Fruit fly (Drosophila melanogaster) whole organism, embryonic: ENCODE measurements around the gene Cyp4ac1.
A peak's percentile ranks its signal among the peaks of the same experiment; 100 is the strongest.

Experiments used
- Blimp-1 ChIP-seq: fragments of 200-800 bp; sonication (Bioruptor generic); optimal IDR thresholded peaks from 3 replicates; lab custom pipeline; 2018; ENCODE audit warnings: missing biosample characterization, missing genetic modification characterization, mild to moderate bottlenecking, moderate library complexity, missing genetic modification reagents
- Bteb2 ChIP-seq: fragments of 200-800 bp; sonication (Bioruptor generic); optimal IDR thresholded peaks from 2 replicates; lab custom pipeline; 2016; ENCODE audit warnings: missing biosample characterization, missing genetic modification characterization
- CG10543 ChIP-seq: fragments of 200-800 bp; sonication (Bioruptor generic); optimal IDR thresholded peaks from 3 replicates; lab custom pipeline; 2017; ENCODE audit warnings: missing biosample characterization, mild to moderate bottlenecking, missing genetic modification characterization, moderate library complexity
- CG11398 ChIP-seq: fragments of 200-800 bp; sonication (Bioruptor generic); optimal IDR thresholded peaks from 2 replicates; lab custom pipeline; 2016; ENCODE audit warnings: missing biosample characterization, missing genetic modification characterization
- CG11504 ChIP-seq: fragments of 200-800 bp; sonication (Bioruptor generic); optimal IDR thresholded peaks from 3 replicates; lab custom pipeline; 2019; ENCODE audit warnings: missing biosample characterization, mild to moderate bottlenecking, missing genetic modification characterization, moderate library complexity
- CG13287 ChIP-seq: fragments of 200-800 bp; sonication (Bioruptor generic); IDR thresholded peaks from 2 replicates; pipeline ENCODE4 v1.3.6; 2022; ENCODE audit warnings: missing biosample characterization, missing genetic modification characterization; ENCODE audit not compliant: partially characterized antibody
- CG1529 ChIP-seq: fragments of 200-800 bp; sonication (Bioruptor generic); optimal IDR thresholded peaks from 3 replicates; lab custom pipeline; 2018; ENCODE audit warnings: missing biosample characterization, missing genetic modification characterization
- CG1792 ChIP-seq: fragments of 200-800 bp; sonication (Bioruptor generic); optimal IDR thresholded peaks from 2 replicates; lab custom pipeline; 2016; ENCODE audit warnings: missing biosample characterization, missing genetic modification characterization
- CG18764 ChIP-seq: fragments of 200-800 bp; sonication (Bioruptor generic); optimal IDR thresholded peaks from 3 replicates; lab custom pipeline; 2016; ENCODE audit warnings: missing biosample characterization, missing genetic modification characterization
- CG2129 ChIP-seq: fragments of 200-800 bp; sonication (Bioruptor generic); IDR thresholded peaks from 2 replicates; pipeline ENCODE4 v1.3.6; 2022; ENCODE audit warnings: missing biosample characterization, missing genetic modification characterization; ENCODE audit not compliant: partially characterized antibody
- CG2678 ChIP-seq: fragments of 200-800 bp; sonication (Bioruptor generic); optimal IDR thresholded peaks from 3 replicates; lab custom pipeline; 2019; ENCODE audit warnings: missing biosample characterization, mild to moderate bottlenecking, missing genetic modification characterization, moderate library complexity
- CG3995 ChIP-seq: fragments of 200-800 bp; sonication (Bioruptor generic); optimal IDR thresholded peaks from 3 replicates; lab custom pipeline; 2016; ENCODE audit warnings: missing biosample characterization, missing genetic modification characterization
- CG6813 ChIP-seq: fragments of 200-800 bp; sonication (Bioruptor generic); optimal IDR thresholded peaks from 2 replicates; lab custom pipeline; 2017; ENCODE audit warnings: missing biosample characterization, missing genetic modification characterization, mild to moderate bottlenecking, moderate library complexity, missing genetic modification reagents
- CG8089 ChIP-seq: fragments of 200-800 bp; sonication (Bioruptor generic); optimal IDR thresholded peaks from 3 replicates; lab custom pipeline; 2016; ENCODE audit warnings: missing biosample characterization, missing genetic modification characterization
- CG8924 ChIP-seq: fragments of 200-800 bp; optimal IDR thresholded peaks from 3 replicates; lab custom pipeline; 2019; ENCODE audit warnings: missing biosample characterization, mild to moderate bottlenecking, missing genetic modification characterization, moderate library complexity
- CG9437 ChIP-seq: fragments of 200-800 bp; sonication (Bioruptor generic); optimal IDR thresholded peaks from 2 replicates; lab custom pipeline; 2018; ENCODE audit warnings: missing biosample characterization, mild to moderate bottlenecking, missing genetic modification characterization
- D19A ChIP-seq: fragments of 200-800 bp; optimal IDR thresholded peaks from 3 replicates; lab custom pipeline; 2019; ENCODE audit warnings: missing biosample characterization, mild to moderate bottlenecking, missing genetic modification characterization, moderate library complexity
- Dad ChIP-seq: fragments of 200-800 bp; sonication (Bioruptor generic); optimal IDR thresholded peaks from 3 replicates; lab custom pipeline; 2016; ENCODE audit warnings: missing biosample characterization, missing genetic modification characterization
- E2f2 ChIP-seq: fragments of 200-800 bp; sonication (Bioruptor generic); IDR thresholded peaks from 2 replicates; pipeline ENCODE4 v1.3.6; 2022; ENCODE audit warnings: missing biosample characterization, missing genetic modification characterization
- Hr39 ChIP-seq: fragments of >200 bp; optimal IDR thresholded peaks from 2 replicates; lab custom pipeline; 2017
- Lpt ChIP-seq: fragments of >200 bp; optimal IDR thresholded peaks from 2 replicates; lab custom pipeline; 2018; ENCODE audit warnings: missing biosample characterization, missing genetic modification characterization
- Meics ChIP-seq: fragments of 200-800 bp; sonication (Bioruptor generic); optimal IDR thresholded peaks from 2 replicates; lab custom pipeline; 2017; ENCODE audit warnings: missing biosample characterization, mild to moderate bottlenecking, missing genetic modification characterization
- Nf-YC ChIP-seq: fragments of 200-800 bp; optimal IDR thresholded peaks from 3 replicates; lab custom pipeline; 2019; ENCODE audit warnings: missing biosample characterization, mild to moderate bottlenecking, missing genetic modification characterization, moderate library complexity
- Oli ChIP-seq: fragments of 200-800 bp; sonication (Bioruptor generic); optimal IDR thresholded peaks from 2 replicates; lab custom pipeline; 2018; ENCODE audit warnings: missing biosample characterization, mild to moderate bottlenecking, missing genetic modification characterization, moderate library complexity
- Pdp1 ChIP-seq, 2 experiments: fragments of 200-800 bp; sonication (Bioruptor generic); optimal IDR thresholded peaks; 3 replicates each; lab custom pipeline; 2016; ENCODE audit warnings: missing biosample characterization in 2 of 2, missing genetic modification characterization in 2 of 2, mild to moderate bottlenecking in 1 of 2, moderate library complexity in 1 of 2
- Sox100B ChIP-seq: fragments of 200-800 bp; sonication (Bioruptor generic); optimal IDR thresholded peaks from 3 replicates; lab custom pipeline; 2018; ENCODE audit warnings: missing biosample characterization, mild to moderate bottlenecking, missing genetic modification characterization
- ase ChIP-seq: fragments of 200-800 bp; sonication (Bioruptor generic); IDR thresholded peaks from 3 replicates; pipeline ENCODE4 v1.3.6; 2022; ENCODE audit warnings: missing biosample characterization, missing genetic modification characterization
- ash1 ChIP-seq: fragments of 200-800 bp; sonication (Bioruptor generic); optimal IDR thresholded peaks from 2 replicates; lab custom pipeline; 2018; ENCODE audit warnings: missing biosample characterization, mild to moderate bottlenecking, missing genetic modification characterization
- bowl ChIP-seq: fragments of 200-800 bp; sonication (Bioruptor generic); IDR thresholded peaks from 2 replicates; pipeline ENCODE4 v1.3.6; 2022; ENCODE audit warnings: missing biosample characterization, missing genetic modification characterization
- ci ChIP-seq: fragments of 200-800 bp; sonication (Bioruptor generic); IDR thresholded peaks from 3 replicates; pipeline ENCODE4 v1.3.6; 2022; ENCODE audit warnings: missing biosample characterization, missing genetic modification characterization
- croc ChIP-seq: fragments of 200-800 bp; sonication (Bioruptor generic); conservative IDR thresholded peaks from 3 replicates; pipeline ENCODE4 v1.3.6; 2022; ENCODE audit warnings: missing biosample characterization, missing genetic modification characterization
- dpn ChIP-seq, 2 experiments: fragments of 200-800 bp; sonication (Bioruptor generic); optimal IDR thresholded peaks; 3 replicates each; lab custom pipeline; 2016; ENCODE audit warnings: missing biosample characterization in 2 of 2, missing genetic modification characterization in 2 of 2
- emc ChIP-seq: fragments of 200-800 bp; sonication (Bioruptor generic); optimal IDR thresholded peaks from 2 replicates; lab custom pipeline; 2016; ENCODE audit warnings: missing biosample characterization, missing genetic modification characterization
- eve ChIP-seq, 2 experiments: fragments of >200 bp; optimal IDR thresholded peaks; 2 replicates each; lab custom pipeline; 2017; ENCODE audit warnings: missing biosample characterization in 2 of 2, missing genetic modification characterization in 2 of 2
- ham ChIP-seq: fragments of 200-800 bp; sonication (Bioruptor generic); IDR thresholded peaks from 2 replicates; pipeline ENCODE4 v1.3.6; 2022; ENCODE audit warnings: missing biosample characterization, missing genetic modification characterization
- ind ChIP-seq: fragments of 200-800 bp; sonication (Bioruptor generic); optimal IDR thresholded peaks from 3 replicates; lab custom pipeline; 2016; ENCODE audit warnings: missing biosample characterization, missing genetic modification characterization
- kni ChIP-seq: fragments of 200-800 bp; sonication (Bioruptor generic); optimal IDR thresholded peaks from 3 replicates; lab custom pipeline; 2017; ENCODE audit warnings: mild to moderate bottlenecking, missing biosample characterization, missing genetic modification reagents, missing genetic modification characterization
- lov ChIP-seq, 2 experiments: fragments of 200-800 bp in 1 of 2; fragments of >200 bp in 1 of 2; sonication (Bioruptor generic) in 1 of 2; IDR thresholded peaks in 1 of 2; optimal IDR thresholded peaks in 1 of 2; 2 replicates in 1 of 2; 3 replicates in 1 of 2; pipeline versions ENCODE4 v1.3.6 to Lab custom; 2017 to 2022; ENCODE audit warnings: missing biosample characterization in 1 of 2, missing genetic modification characterization in 1 of 2
- maf-S ChIP-seq: fragments of 200-800 bp; sonication (Bioruptor generic); optimal IDR thresholded peaks from 2 replicates; lab custom pipeline; 2016; ENCODE audit warnings: missing biosample characterization, missing genetic modification characterization
- nerfin-1 ChIP-seq: fragments of 200-800 bp; sonication (Bioruptor generic); optimal IDR thresholded peaks from 3 replicates; lab custom pipeline; 2019; ENCODE audit warnings: missing biosample characterization, mild to moderate bottlenecking, missing genetic modification characterization, moderate library complexity
- phol ChIP-seq: fragments of 200-800 bp; sonication (Bioruptor generic); optimal IDR thresholded peaks from 3 replicates; lab custom pipeline; 2018; ENCODE audit warnings: missing biosample characterization, mild to moderate bottlenecking, missing genetic modification characterization, moderate library complexity
- sqz ChIP-seq: fragments of 200-800 bp; sonication (Bioruptor generic); optimal IDR thresholded peaks from 3 replicates; lab custom pipeline; 2018; ENCODE audit warnings: missing biosample characterization, mild to moderate bottlenecking, missing genetic modification characterization
- ssp ChIP-seq: fragments of 200-800 bp; sonication (Bioruptor generic); IDR thresholded peaks from 2 replicates; pipeline ENCODE4 v1.3.6; 2022; ENCODE audit warnings: missing biosample characterization, missing genetic modification characterization
- unc-4 ChIP-seq: fragments of 200-800 bp; sonication (Bioruptor generic); IDR thresholded peaks from 2 replicates; pipeline ENCODE4 v1.3.6; 2022; ENCODE audit warnings: missing biosample characterization, missing genetic modification characterization; ENCODE audit not compliant: partially characterized antibody
- vfl ChIP-seq: fragments of 200-800 bp; sonication (Bioruptor generic); optimal IDR thresholded peaks from 2 replicates; lab custom pipeline; 2016; ENCODE audit warnings: missing biosample characterization, missing genetic modification characterization

The Cyp4ac1 gene

DNA sequence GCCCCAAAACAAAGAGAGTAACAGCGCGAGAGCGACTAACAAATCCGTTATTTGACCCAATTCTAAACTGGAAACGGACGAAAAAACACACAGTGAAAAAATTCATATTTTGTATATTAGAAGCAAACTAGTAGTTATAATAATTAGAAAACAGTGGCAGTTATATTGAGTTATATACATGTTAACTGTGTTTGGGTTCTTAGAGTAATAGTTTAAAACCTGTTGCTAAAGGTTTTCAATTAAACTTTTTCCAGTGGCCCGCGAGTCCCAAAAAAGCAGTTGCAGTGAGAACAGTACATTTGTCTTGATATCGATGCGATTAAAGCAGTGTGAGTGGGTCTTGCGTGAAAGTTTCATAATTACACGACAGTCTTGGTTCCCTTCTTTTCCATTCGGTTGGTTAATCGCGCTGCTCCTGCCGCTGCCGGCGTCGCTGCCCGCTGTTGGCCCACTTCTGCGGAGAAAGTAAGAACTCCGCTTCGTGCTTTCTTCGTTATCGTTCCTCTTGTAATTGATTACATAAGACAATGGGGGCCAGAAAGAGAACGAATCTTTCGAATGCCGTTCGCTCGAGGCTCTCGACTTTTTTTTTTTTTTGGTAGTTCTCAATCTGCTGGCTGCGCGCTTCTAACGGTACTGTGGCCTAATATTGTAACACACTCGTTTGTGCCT lies 33.6 kb downstream of the Cyp4ac1 start (continued):
- TF ChIP-seq Blimp-1 (GFP tag; lab: Kevin White, UChicago) (peak; percentile 85), CG13287 (GFP tag; lab: Robert Waterston, UW) (no peak), maf-S (GFP tag; lab: Kevin White, UChicago) (no peak), CG1529 (GFP tag; lab: Kevin White, UChicago) (peak; percentile 60), CG8924 (tag; lab: Kevin White, UChicago) (peak; percentile 35), Oli (tag; lab: Kevin White, UChicago) (peak; percentile 69), ssp (GFP tag; lab: Robert Waterston, UW) (peak; percentile 61), bowl (no peak), ham (GFP tag; lab: Robert Waterston, UW) (no peak), CG9437 (GFP tag; lab: Kevin White, UChicago) (peak; percentile 29), CG3995 (GFP tag; lab: Kevin White, UChicago) (no peak), ash1 (GFP tag; lab: Kevin White, UChicago) (no peak), CG6813 (GFP tag; lab: Kevin White, UChicago) (no peak), CG2678 (peak; percentile 54), CG18764 (GFP tag; lab: Kevin White, UChicago) (no peak), unc-4 (GFP tag; lab: Robert Waterston, UW) (no peak), lov (optimal IDR thresholded peaks at IDR 0.05; lab: Kevin White, UChicago) (no peak), lov (GFP tag; IDR thresholded peaks at IDR 0.05; lab: Robert Waterston, UW) (0 out of 3 replicates have a peak, but pooled peaks have one; percentile 56), phol (tag; lab: Kevin White, UChicago) (peak; percentile 67), E2f2 (GFP tag; lab: Robert Waterston, UW) (peak; percentile 21; the same call in 1 of the 2 replicates), Lpt (no peak), Sox100B (GFP tag; lab: Kevin White, UChicago) (peak; percentile 26), ase (GFP tag; lab: Robert Waterston, UW) (0 out of 3 replicates have a peak, but pooled peaks have one; percentile 6), Dad (GFP tag; lab: Kevin White, UChicago) (no peak), D19A (tag; lab: Kevin White, UChicago) (peak; percentile 47), Nf-YC (no peak), Hr39 (lab: Kevin White, UChicago) (no peak), CG11398 (GFP tag; lab: Kevin White, UChicago) (no peak), Meics (GFP tag; lab: Kevin White, UChicago) (no peak), Bteb2 (no peak), CG11504 (tag; lab: Kevin White, UChicago) (peak; percentile 43), vfl (GFP tag; lab: Kevin White, UChicago) (no peak), croc (peak; percentile 57; the same call in 2 of the 3 replicates), CG8089 (GFP tag; lab: Kevin White, UChicago) (peak; percentile 27), ind (GFP tag; lab: Kevin White, UChicago) (peak; percentile 16), dpn (GFP tag; optimal IDR thresholded peaks at IDR 0.05; lab: Kevin White, UChicago) (peak in 1 of 2 experiments; percentile 18), emc (GFP tag; lab: Kevin White, UChicago) (no peak), nerfin-1 (tag; lab: Kevin White, UChicago) (no peak), CG1792 (GFP tag; lab: Kevin White, UChicago) (no peak)

DNA sequence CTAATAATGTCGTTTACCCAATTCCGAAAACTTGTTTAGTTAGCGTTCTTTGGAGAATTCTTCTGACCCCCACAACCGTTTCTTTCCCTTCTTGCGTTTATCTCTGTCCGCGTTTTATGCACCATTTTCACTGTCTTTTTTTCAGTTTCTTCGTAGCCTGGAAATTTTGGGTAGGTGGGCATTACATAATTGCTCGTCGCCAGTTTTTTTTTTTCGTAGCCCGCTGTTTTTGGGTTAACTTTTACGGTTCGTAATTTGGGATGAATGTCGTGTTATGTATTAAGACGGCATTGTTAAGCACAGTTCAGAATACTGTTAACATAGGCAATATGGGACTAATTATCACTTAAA lies 34.1 kb downstream of the Cyp4ac1 start:
- TF ChIP-seq Blimp-1 (GFP tag; lab: Kevin White, UChicago): peak; percentile 21
- TF ChIP-seq CG2129: no peak
- TF ChIP-seq CG10543 (GFP tag; lab: Kevin White, UChicago): no peak
- TF ChIP-seq ci: 0 out of 3 replicates have a peak, but pooled peaks have one; percentile 20
- peak; percentile 67 for TF ChIP-seq kni
- peak; percentile 70 for TF ChIP-seq sqz
- peak in 1 of 2 experiments; percentile 4 for TF ChIP-seq eve (GFP tag; optimal IDR thresholded peaks at IDR 0.05; lab: Kevin White, UChicago)
- TF ChIP-seq Pdp1 (GFP tag; optimal IDR thresholded peaks at IDR 0.05; lab: Kevin White, UChicago): peak in 1 of 2 experiments; percentile 49
